Fruit fly (Drosophila melanogaster) whole organism, embryonic: ENCODE results near the gene CG43127.

ENCODE experiments used
- ATbp ChIP-seq: fragments of 200-800 bp; sonication (Bioruptor generic); optimal IDR thresholded peaks from 2 replicates; lab custom pipeline; 2017; ENCODE audit warnings: missing biosample characterization, mild to moderate bottlenecking, missing genetic modification characterization, missing genetic modification reagents
- Ada2b ChIP-seq: fragments of 200-800 bp; sonication (Bioruptor generic); IDR thresholded peaks from 2 replicates; pipeline ENCODE4 v1.3.6; 2022; ENCODE audit warnings: missing biosample characterization, missing genetic modification characterization
- B-H2 ChIP-seq: fragments of 200-800 bp; sonication (Bioruptor generic); optimal IDR thresholded peaks from 2 replicates; lab custom pipeline; 2018; ENCODE audit warnings: missing biosample characterization, mild to moderate bottlenecking, missing genetic modification characterization
- Blimp-1 ChIP-seq: fragments of 200-800 bp; sonication (Bioruptor generic); optimal IDR thresholded peaks from 3 replicates; lab custom pipeline; 2018; ENCODE audit warnings: missing biosample characterization, missing genetic modification characterization, mild to moderate bottlenecking, moderate library complexity, missing genetic modification reagents
- CG10209 ChIP-seq: fragments of 200-800 bp; sonication (Bioruptor generic); optimal IDR thresholded peaks from 3 replicates; lab custom pipeline; 2017; ENCODE audit warnings: missing biosample characterization, mild to moderate bottlenecking, missing genetic modification characterization, missing genetic modification reagents
- CG10959 ChIP-seq: fragments of 200-800 bp; sonication (Bioruptor generic); IDR thresholded peaks from 2 replicates; pipeline ENCODE4 v1.3.6; 2022; ENCODE audit warnings: missing biosample characterization, missing genetic modification characterization
- CG10979 ChIP-seq: fragments of 200-800 bp; sonication (Bioruptor generic); optimal IDR thresholded peaks from 2 replicates; lab custom pipeline; 2018; ENCODE audit warnings: missing biosample characterization, mild to moderate bottlenecking, missing genetic modification characterization, moderate library complexity
- CG11085 ChIP-seq: fragments of 200-800 bp; sonication (Bioruptor generic); IDR thresholded peaks from 2 replicates; pipeline ENCODE4 v1.3.6; 2022; ENCODE audit warnings: missing biosample characterization, missing genetic modification characterization
- CG11695 ChIP-seq: fragments of 200-800 bp; sonication (Bioruptor generic); IDR thresholded peaks from 3 replicates; pipeline ENCODE4 v1.3.6; 2022; ENCODE audit warnings: missing biosample characterization, missing genetic modification characterization
- CG33557 ChIP-seq: fragments of 200-800 bp; sonication (Bioruptor generic); optimal IDR thresholded peaks from 2 replicates; lab custom pipeline; 2019; ENCODE audit warnings: missing biosample characterization, mild to moderate bottlenecking, missing genetic modification characterization, moderate library complexity
- CG34376 ChIP-seq: fragments of 200-800 bp; sonication (Bioruptor generic); optimal IDR thresholded peaks from 2 replicates; lab custom pipeline; 2018; ENCODE audit warnings: missing biosample characterization, mild to moderate bottlenecking, missing genetic modification characterization
- CG4404 ChIP-seq: fragments of 200-800 bp; sonication (Bioruptor generic); IDR thresholded peaks from 2 replicates; pipeline ENCODE4 v1.3.6; 2022; ENCODE audit warnings: missing biosample characterization, missing genetic modification characterization
- CG5953 ChIP-seq: fragments of 200-800 bp; sonication (Bioruptor generic); IDR thresholded peaks from 2 replicates; pipeline ENCODE4 v1.3.6; 2022; ENCODE audit warnings: missing biosample characterization, missing genetic modification characterization
- CG9727 ChIP-seq: fragments of 200-800 bp; sonication (Bioruptor generic); optimal IDR thresholded peaks from 3 replicates; lab custom pipeline; 2017; ENCODE audit warnings: missing biosample characterization, mild to moderate bottlenecking, missing genetic modification characterization
- CG9876 ChIP-seq: fragments of 200-800 bp; sonication (Bioruptor generic); optimal IDR thresholded peaks from 2 replicates; lab custom pipeline; 2016; ENCODE audit warnings: missing biosample characterization, missing genetic modification characterization
- CHES-1-like ChIP-seq: fragments of 200-800 bp; sonication (Bioruptor generic); optimal IDR thresholded peaks from 2 replicates; lab custom pipeline; 2016; ENCODE audit warnings: missing biosample characterization, missing genetic modification characterization
- Camta ChIP-seq: fragments of 200-800 bp; sonication (Bioruptor generic); optimal IDR thresholded peaks from 2 replicates; lab custom pipeline; 2016; ENCODE audit warnings: missing biosample characterization, missing genetic modification characterization
- Chrac-16 ChIP-seq: fragments of 200-800 bp; sonication (Bioruptor generic); optimal IDR thresholded peaks from 3 replicates; lab custom pipeline; 2016; ENCODE audit warnings: missing biosample characterization, missing genetic modification characterization
- D19B ChIP-seq: fragments of 200-800 bp; sonication (Bioruptor generic); optimal IDR thresholded peaks from 2 replicates; lab custom pipeline; 2017; ENCODE audit warnings: missing biosample characterization, mild to moderate bottlenecking, missing genetic modification characterization
- H15 ChIP-seq: fragments of 200-800 bp; sonication (Bioruptor generic); IDR thresholded peaks from 3 replicates; pipeline ENCODE4 v1.3.6; 2022; ENCODE audit warnings: missing biosample characterization, missing genetic modification characterization
- HLH54F ChIP-seq: fragments of 200-800 bp; sonication (Bioruptor generic); optimal IDR thresholded peaks from 3 replicates; lab custom pipeline; 2016; ENCODE audit warnings: missing biosample characterization, missing genetic modification characterization
- Hey ChIP-seq: fragments of 200-800 bp; sonication (Bioruptor generic); optimal IDR thresholded peaks from 3 replicates; lab custom pipeline; 2018; ENCODE audit warnings: missing biosample characterization, mild to moderate bottlenecking, missing genetic modification characterization
- Kr ChIP-seq: fragments of 200-800 bp; sonication (Bioruptor generic); optimal IDR thresholded peaks from 2 replicates; lab custom pipeline; 2017; ENCODE audit warnings: missing biosample characterization, mild to moderate bottlenecking, missing genetic modification characterization
- Mes4 ChIP-seq: fragments of 200-800 bp; sonication (Bioruptor generic); optimal IDR thresholded peaks from 2 replicates; lab custom pipeline; 2016; ENCODE audit warnings: missing biosample characterization, missing genetic modification characterization
- Oaz ChIP-seq: fragments of 200-800 bp; sonication (Bioruptor generic); IDR thresholded peaks from 2 replicates; pipeline ENCODE4 v1.3.6; 2022; ENCODE audit warnings: missing biosample characterization, missing genetic modification characterization
- PHDP ChIP-seq: fragments of 200-800 bp; sonication (Bioruptor generic); optimal IDR thresholded peaks from 3 replicates; lab custom pipeline; 2018; ENCODE audit warnings: missing biosample characterization, mild to moderate bottlenecking, missing genetic modification characterization, moderate library complexity
- Ssrp ChIP-seq: fragments of 200-800 bp; sonication (Bioruptor generic); optimal IDR thresholded peaks from 2 replicates; lab custom pipeline; 2018; ENCODE audit warnings: missing biosample characterization, mild to moderate bottlenecking, missing genetic modification characterization, moderate library complexity
- ab ChIP-seq: fragments of 200-800 bp; sonication (Bioruptor generic); optimal IDR thresholded peaks from 2 replicates; lab custom pipeline; 2016; ENCODE audit warnings: missing biosample characterization, missing genetic modification characterization
- al ChIP-seq: fragments of 200-800 bp; sonication (Bioruptor generic); IDR thresholded peaks from 2 replicates; pipeline ENCODE4 v1.3.6; 2022; ENCODE audit warnings: missing biosample characterization, missing genetic modification characterization
- crp ChIP-seq, 2 experiments: fragments of 200-800 bp; sonication (Bioruptor generic); optimal IDR thresholded peaks; 2 replicates in 1 of 2; 3 replicates in 1 of 2; lab custom pipeline; 2017; ENCODE audit warnings: missing biosample characterization in 2 of 2, missing genetic modification characterization in 2 of 2, mild to moderate bottlenecking in 1 of 2, moderate library complexity in 1 of 2
- danr ChIP-seq: fragments of 200-800 bp; sonication (Bioruptor generic); IDR thresholded peaks from 2 replicates; pipeline ENCODE4 v1.3.6; 2022; ENCODE audit warnings: missing biosample characterization, missing genetic modification characterization
- fd96Cb ChIP-seq: fragments of 200-800 bp; sonication (Bioruptor generic); optimal IDR thresholded peaks from 2 replicates; lab custom pipeline; 2018; ENCODE audit warnings: missing biosample characterization, mild to moderate bottlenecking, missing genetic modification characterization, moderate library complexity
- gro ChIP-seq: fragments of 200-800 bp; sonication (Bioruptor generic); optimal IDR thresholded peaks from 2 replicates; lab custom pipeline; 2016; ENCODE audit warnings: missing biosample characterization, missing genetic modification characterization
- hth ChIP-seq: fragments of >200 bp; optimal IDR thresholded peaks from 2 replicates; lab custom pipeline; 2017; ENCODE audit warnings: inconsistent platforms
- kay ChIP-seq: fragments of 200-800 bp; sonication (Bioruptor generic); optimal IDR thresholded peaks from 2 replicates; lab custom pipeline; 2016; ENCODE audit warnings: missing biosample characterization, missing genetic modification characterization
- mam ChIP-seq: fragments of 200-800 bp; sonication (Bioruptor generic); optimal IDR thresholded peaks from 3 replicates; lab custom pipeline; 2016; ENCODE audit warnings: missing biosample characterization, missing genetic modification characterization
- mld ChIP-seq: fragments of 200-800 bp; sonication (Bioruptor generic); IDR thresholded peaks from 3 replicates; pipeline ENCODE4 v1.3.6; 2022; ENCODE audit warnings: missing biosample characterization, missing genetic modification characterization; ENCODE audit not compliant: partially characterized antibody
- nerfin-1 ChIP-seq: fragments of 200-800 bp; sonication (Bioruptor generic); optimal IDR thresholded peaks from 3 replicates; lab custom pipeline; 2019; ENCODE audit warnings: missing biosample characterization, mild to moderate bottlenecking, missing genetic modification characterization, moderate library complexity
- pb ChIP-seq: fragments of 200-800 bp; sonication (Bioruptor generic); optimal IDR thresholded peaks from 3 replicates; lab custom pipeline; 2016; ENCODE audit warnings: missing biosample characterization, missing genetic modification characterization
- prd ChIP-seq, 3 experiments: fragments of >200 bp in 2 of 3; fragments of 200-800 bp in 1 of 3; sonication (Bioruptor generic) in 1 of 3; optimal IDR thresholded peaks in 2 of 3; IDR thresholded peaks in 1 of 3; 2 replicates in 2 of 3; 3 replicates in 1 of 3; pipeline versions ENCODE4 v1.3.6 to Lab custom; 2017 to 2022; ENCODE audit warnings: missing biosample characterization in 1 of 3, missing genetic modification characterization in 1 of 3
- seq ChIP-seq: fragments of 200-800 bp; sonication (Bioruptor generic); IDR thresholded peaks from 2 replicates; pipeline ENCODE4 v1.3.6; 2022; ENCODE audit warnings: missing biosample characterization, missing genetic modification characterization
- slp2 ChIP-seq: fragments of 200-800 bp; sonication (Bioruptor generic); optimal IDR thresholded peaks from 2 replicates; lab custom pipeline; 2016; ENCODE audit warnings: missing biosample characterization, missing genetic modification characterization
- tin ChIP-seq: fragments of 200-800 bp; sonication (Bioruptor generic); optimal IDR thresholded peaks from 3 replicates; lab custom pipeline; 2016; ENCODE audit warnings: missing biosample characterization, missing genetic modification characterization
- tio ChIP-seq: fragments of 200-800 bp; sonication (Bioruptor generic); optimal IDR thresholded peaks from 2 replicates; lab custom pipeline; 2017; ENCODE audit warnings: missing biosample characterization, missing genetic modification characterization, inconsistent platforms
- ttk ChIP-seq: fragments of 200-800 bp; sonication (Bioruptor generic); IDR thresholded peaks from 2 replicates; pipeline ENCODE4 v2.1.2; 2022; ENCODE audit warnings: missing biosample characterization, missing genetic modification characterization
- tup ChIP-seq: fragments of 200-800 bp; sonication (Bioruptor generic); optimal IDR thresholded peaks from 2 replicates; lab custom pipeline; 2016; ENCODE audit warnings: missing biosample characterization, mild to moderate bottlenecking, missing genetic modification characterization, moderate library complexity
- tx ChIP-seq: fragments of 200-800 bp; sonication (Bioruptor generic); optimal IDR thresholded peaks from 2 replicates; lab custom pipeline; 2016; ENCODE audit warnings: missing biosample characterization, missing genetic modification characterization
- unpg ChIP-seq: fragments of 200-800 bp; sonication (Bioruptor generic); optimal IDR thresholded peaks from 3 replicates; lab custom pipeline; 2018; ENCODE audit warnings: missing biosample characterization, mild to moderate bottlenecking, missing genetic modification characterization, moderate library complexity
- vvl ChIP-seq: fragments of 200-800 bp; sonication (Bioruptor generic); IDR thresholded peaks from 2 replicates; pipeline ENCODE4 v1.3.6; 2022; ENCODE audit warnings: missing biosample characterization, missing genetic modification characterization

The CG43127 gene

DNA sequence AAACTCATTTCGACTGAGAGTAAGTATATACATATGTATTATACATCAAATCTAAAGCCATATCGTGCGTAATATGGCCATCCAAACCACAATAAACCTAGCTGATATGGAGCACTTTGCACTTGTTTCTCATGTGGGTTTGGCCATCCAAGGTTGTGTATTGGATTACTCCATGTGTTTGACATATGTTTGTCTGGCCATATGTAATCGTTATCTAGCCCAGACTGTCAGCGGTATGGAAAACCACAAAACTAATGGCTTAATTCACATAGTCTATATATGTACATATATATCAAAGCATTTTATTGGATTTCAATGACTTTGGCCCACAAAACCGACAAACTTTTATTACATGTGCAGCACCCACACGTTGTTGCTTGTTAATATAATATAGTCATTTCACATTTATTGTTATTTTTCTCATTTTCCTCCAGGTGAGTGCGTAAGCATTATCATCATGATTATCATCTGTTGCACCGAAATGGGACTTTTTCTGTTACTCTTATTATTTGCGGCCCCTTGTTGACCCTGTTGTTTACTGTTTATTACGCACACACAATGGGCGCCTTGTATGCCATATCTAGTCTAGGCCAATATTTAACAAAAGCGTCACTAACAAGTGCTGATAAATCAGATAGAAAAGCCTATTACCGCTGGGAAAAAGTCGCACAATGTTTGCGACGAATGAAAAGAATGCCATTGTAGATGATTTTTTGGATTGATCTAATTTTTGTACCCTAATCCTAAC lies 31.2 kb upstream of the CG43127 start (continued):
- no peak for TF ChIP-seq Chrac-16 (GFP tag; lab: Kevin White, UChicago)
- TF ChIP-seq Camta (GFP tag; lab: Kevin White, UChicago), result peak; percentile 68
- peak; percentile 60 for TF ChIP-seq Hey
- TF ChIP-seq ab (GFP tag; lab: Kevin White, UChicago), result no peak
- peak; percentile 70 for TF ChIP-seq CG9727 (GFP tag; lab: Kevin White, UChicago)
- peak; percentile 38 for TF ChIP-seq mam (GFP tag; lab: Kevin White, UChicago)
- peak; percentile 23 for TF ChIP-seq tx (GFP tag; lab: Kevin White, UChicago)
- TF ChIP-seq Oaz (GFP tag; lab: Robert Waterston, UW), result no peak
- TF ChIP-seq ATbp (GFP tag; lab: Kevin White, UChicago), result peak; percentile 94
- peak; percentile 82 for TF ChIP-seq CG10209 (GFP tag; lab: Kevin White, UChicago)
- TF ChIP-seq PHDP (tag; lab: Kevin White, UChicago), result peak; percentile 75
- TF ChIP-seq tio (GFP tag; lab: Kevin White, UChicago), result peak; percentile 55
- TF ChIP-seq CG34376 (GFP tag; lab: Kevin White, UChicago), result peak; percentile 56
- peak; percentile 15; the same call in 1 of the 3 replicates for TF ChIP-seq CG11695
- TF ChIP-seq HLH54F, result peak; percentile 2
- TF ChIP-seq D19B, result peak; percentile 35
- TF ChIP-seq CG5953 (GFP tag; lab: Robert Waterston, UW), result peak; percentile 68
- peak; percentile 69 for TF ChIP-seq unpg (GFP tag; lab: Kevin White, UChicago)
- no peak for TF ChIP-seq slp2 (GFP tag; lab: Kevin White, UChicago)
- TF ChIP-seq H15 (GFP tag; lab: Robert Waterston, UW), result no peak
- no peak for TF ChIP-seq mld
- TF ChIP-seq crp (GFP tag; optimal IDR thresholded peaks at IDR 0.05; lab: Kevin White, UChicago), result peak in 1 of 2 experiments; percentile 12
- TF ChIP-seq ttk (GFP tag; lab: Robert Waterston, UW), result no peak
- TF ChIP-seq Mes4 (GFP tag; lab: Kevin White, UChicago), result peak; percentile 70
- peak; percentile 36 for TF ChIP-seq gro (GFP tag; lab: Kevin White, UChicago)
- no peak for TF ChIP-seq vvl (GFP tag; lab: Robert Waterston, UW)
- no peak for TF ChIP-seq al (GFP tag; lab: Robert Waterston, UW)
- TF ChIP-seq CG11085 (GFP tag; lab: Robert Waterston, UW), result no peak
- TF ChIP-seq Ssrp (tag; lab: Kevin White, UChicago), result no peak
- TF ChIP-seq CG33557 (GFP tag; lab: Kevin White, UChicago), result peak; percentile 40
- TF ChIP-seq CG10959 (GFP tag; lab: Robert Waterston, UW), result no peak
- TF ChIP-seq seq (GFP tag; lab: Robert Waterston, UW), result peak; percentile 64; the same call in 1 of the 2 replicates
- TF ChIP-seq B-H2 (GFP tag; lab: Kevin White, UChicago), result peak; percentile 22
- TF ChIP-seq hth (lab: Kevin White, UChicago), result no peak
- peak; percentile 39 for TF ChIP-seq fd96Cb (tag; lab: Kevin White, UChicago)
- peak; percentile 8 for TF ChIP-seq pb (GFP tag; lab: Kevin White, UChicago)
- TF ChIP-seq Blimp-1 (GFP tag; lab: Kevin White, UChicago), result peak; percentile 73
- peak; percentile 30 for TF ChIP-seq Kr (GFP tag; lab: Kevin White, UChicago)
- peak; percentile 5 for TF ChIP-seq CG10979
- TF ChIP-seq tin (GFP tag; lab: Kevin White, UChicago), result no peak
- peak; percentile 1 for TF ChIP-seq CG9876
- TF ChIP-seq danr (GFP tag; lab: Robert Waterston, UW), result no peak
- TF ChIP-seq nerfin-1 (tag; lab: Kevin White, UChicago), result peak; percentile 55
- TF ChIP-seq CHES-1-like (GFP tag; lab: Kevin White, UChicago), result peak; percentile 49
- TF ChIP-seq Ada2b (GFP tag; lab: Robert Waterston, UW), result peak; percentile 28; the same call in 1 of the 2 replicates
- TF ChIP-seq kay (GFP tag; lab: Kevin White, UChicago), result peak; percentile 45
- peak; percentile 61 for TF ChIP-seq tup
- no peak for TF ChIP-seq prd (optimal IDR thresholded peaks at IDR 0.05; lab: Kevin White, UChicago)
- no peak for TF ChIP-seq prd (GFP tag; IDR thresholded peaks at IDR 0.05; lab: Robert Waterston, UW)
- no peak for TF ChIP-seq CG4404 (GFP tag; lab: Robert Waterston, UW)
